Fruit fly (Drosophila melanogaster) whole organism, larva: ENCODE results near the gene CG32425.
"Not testable (repeated sequence)": the region's sequence is repeated elsewhere in the genome, so short reads cannot be mapped to it uniquely, and the experiment has no call there.

Source experiments
- noc ChIP-seq: fragments of 200-800 bp; sonication (Bioruptor generic); optimal IDR thresholded peaks from 3 replicates; lab custom pipeline; 2019; ENCODE audit warnings: missing biosample characterization, mild to moderate bottlenecking, missing genetic modification characterization, moderate library complexity

CG32425 gene

dm6 chr3L:20473021-20473799 is 23.9 kb upstream of the CG32425 start, which contains the start of the genes CG32428 and CG5969:
TSS of gene CG32428 (minus strand) at chr3L:20473723.
TSS of gene CG5969 (plus strand) at chr3L:20473783.
- peak; percentile 61 for TF ChIP-seq noc

- TF ChIP-seq noc, result no peak
Measured at dm6 chr3L:20474197-20474788, 22.8 kb upstream of the CG32425 start, which contains the start of gene isoQC. TSS of gene isoQC (plus strand) at chr3L:20474466.

- peak; percentile 88 for TF ChIP-seq noc
Measured at dm6 chr3L:20474789-20475208, 22.3 kb upstream of the CG32425 start.

- no peak for TF ChIP-seq noc
Measured at dm6 chr3L:20487649-20488048, 9.5 kb upstream of the CG32425 start.

- TF ChIP-seq noc, result peak; percentile 18
Measured at dm6 chr3L:20491525-20492132, 5.5 kb upstream of the CG32425 start, which contains the start of gene ND-39. TSS of gene ND-39 (plus strand) at chr3L:20492082.

dm6 chr3L:20493417-20494261 is 3.5 kb upstream of the CG32425 start:
- peak; percentile 96 for TF ChIP-seq noc

dm6 chr3L:20494262-20494601 is 2.9 kb upstream of the CG32425 start:
- no peak for TF ChIP-seq noc

- TF ChIP-seq noc, result peak; percentile 72
Measured at dm6 chr3L:20494780-20495591, 2.1 kb upstream of the CG32425 start, which contains the start of gene ZnT77C. TSS of gene ZnT77C (minus strand) at chr3L:20494921.

- TF ChIP-seq noc, result no peak
Measured at dm6 chr3L:20498204-20498603, 1.1 kb downstream of the CG32425 start.

- TF ChIP-seq noc, result not testable (repeated sequence)
Measured at dm6 chr3L:20499536-20499935, 2.4 kb downstream of the CG32425 start, which contains the start of gene CG18281. TSS of gene CG18281 (plus strand) at chr3L:20499836.

- TF ChIP-seq noc, result no peak
Measured at dm6 chr3L:20503256-20503655, 6.1 kb downstream of the CG32425 start.

- not testable (repeated sequence) for TF ChIP-seq noc
Measured at dm6 chr3L:20503886-20504285, 6.8 kb downstream of the CG32425 start, which contains the start of gene CG17637. TSS of gene CG17637 (plus strand) at chr3L:20504186.

dm6 chr3L:20505732-20506131 is 8.6 kb downstream of the CG32425 start, which contains the start of gene CG5078:
TSS of gene CG5078 (plus strand) at chr3L:20506032.
- TF ChIP-seq noc, result no peak

dm6 chr3L:20507552-20507951 is 10.4 kb downstream of the CG32425 start:
- TF ChIP-seq noc, result no peak

- TF ChIP-seq noc, result peak; percentile 99
Measured at dm6 chr3L:20508136-20508635, 11.1 kb downstream of the CG32425 start.
